Worm (Caenorhabditis elegans) whole organism, L1 larva: Measurements from ENCODE around the gene pmp-5.

Experiments used
- C04F5.9 ChIP-seq: sonication (generic microtip); optimal IDR thresholded peaks from 2 replicates; lab custom pipeline; 2016; ENCODE audit warnings: missing genetic modification characterization, missing compliant biosample characterization
- C34B4.2 ChIP-seq: sonication (generic microtip); optimal IDR thresholded peaks from 2 replicates; lab custom pipeline; 2017; ENCODE audit warnings: mild to moderate bottlenecking, missing genetic modification characterization, missing compliant biosample characterization
- alr-1 ChIP-seq: fragments of 200-800 bp; sonication (Bioruptor generic); optimal IDR thresholded peaks from 2 replicates; lab custom pipeline; 2018; ENCODE audit warnings: borderline replicate concordance, mild to moderate bottlenecking, missing genetic modification characterization, missing compliant biosample characterization
- blmp-1 ChIP-seq: fragments of 150-350 bp; optimal IDR thresholded peaks from 2 replicates; lab custom pipeline; 2014; ENCODE audit warnings: missing biosample characterization, missing genetic modification characterization
- ceh-8 ChIP-seq: fragments of 200-800 bp; sonication (Bioruptor generic); optimal IDR thresholded peaks from 2 replicates; lab custom pipeline; 2018; ENCODE audit warnings: mild to moderate bottlenecking, missing genetic modification characterization, moderate library complexity, missing compliant biosample characterization
- ceh-82 ChIP-seq, 3 experiments: fragments of 150-350 bp in 1 of 3; sonication (generic microtip) in 2 of 3; optimal IDR thresholded peaks; 2 replicates each; lab custom pipeline; 2014 to 2017; ENCODE audit warnings: missing biosample characterization in 3 of 3, missing genetic modification characterization in 3 of 3
- ceh-90 ChIP-seq: sonication (generic microtip); optimal IDR thresholded peaks from 2 replicates; lab custom pipeline; 2016; ENCODE audit warnings: missing genetic modification characterization, missing compliant biosample characterization
- ces-1 ChIP-seq: fragments of 150-350 bp; optimal IDR thresholded peaks from 2 replicates; lab custom pipeline; 2014; ENCODE audit warnings: missing biosample characterization, missing genetic modification reagents, missing genetic modification characterization
- fkh-4 ChIP-seq: sonication (generic microtip); optimal IDR thresholded peaks from 2 replicates; lab custom pipeline; 2016; ENCODE audit warnings: missing compliant biosample characterization, missing genetic modification characterization, borderline replicate concordance
- fkh-8 ChIP-seq: sonication (generic microtip); optimal IDR thresholded peaks from 2 replicates; lab custom pipeline; 2016; ENCODE audit warnings: mild to moderate bottlenecking, missing genetic modification characterization, missing compliant biosample characterization
- fos-1 ChIP-seq: fragments of 150-350 bp; optimal IDR thresholded peaks from 2 replicates; lab custom pipeline; 2014; ENCODE audit warnings: missing biosample characterization, missing genetic modification characterization
- grh-1 ChIP-seq: fragments of 200-800 bp; sonication (Bioruptor generic); IDR thresholded peaks from 2 replicates; pipeline ENCODE4 v1.3.6; 2022; ENCODE audit warnings: missing genetic modification reagents, missing genetic modification characterization, missing compliant biosample characterization
- hlh-4 ChIP-seq: sonication (generic microtip); optimal IDR thresholded peaks from 2 replicates; lab custom pipeline; 2016; ENCODE audit warnings: mild to moderate bottlenecking, missing genetic modification characterization, missing compliant biosample characterization
- hpl-2 ChIP-seq: fragments of 150-350 bp; optimal IDR thresholded peaks from 2 replicates; lab custom pipeline; 2014; ENCODE audit warnings: missing biosample characterization, missing genetic modification reagents, missing genetic modification characterization
- jun-1 ChIP-seq: fragments of 150-350 bp; optimal IDR thresholded peaks from 2 replicates; lab custom pipeline; 2014; ENCODE audit warnings: missing biosample characterization, missing genetic modification reagents, missing genetic modification characterization
- lin-13 ChIP-seq: fragments of 150-350 bp; optimal IDR thresholded peaks from 2 replicates; lab custom pipeline; 2014; ENCODE audit warnings: missing biosample characterization, missing genetic modification reagents, missing genetic modification characterization
- lin-39 ChIP-seq: fragments of 150-350 bp; optimal IDR thresholded peaks from 2 replicates; lab custom pipeline; 2014; ENCODE audit warnings: missing biosample characterization, missing genetic modification reagents, missing genetic modification characterization
- mab-9 ChIP-seq: fragments of 200-800 bp; sonication (Bioruptor generic); IDR thresholded peaks from 2 replicates; pipeline ENCODE4 v1.3.6; 2022; ENCODE audit warnings: missing genetic modification reagents, missing genetic modification characterization, missing compliant biosample characterization
- nhr-20 ChIP-seq: sonication (generic microtip); optimal IDR thresholded peaks from 2 replicates; lab custom pipeline; 2016; ENCODE audit warnings: mild to moderate bottlenecking, missing genetic modification characterization, missing compliant biosample characterization
- nhr-237 ChIP-seq: fragments of 150-350 bp; optimal IDR thresholded peaks from 2 replicates; lab custom pipeline; 2014; ENCODE audit warnings: missing biosample characterization, missing genetic modification characterization
- nhr-28 ChIP-seq: fragments of 150-350 bp; optimal IDR thresholded peaks from 2 replicates; lab custom pipeline; 2014; ENCODE audit warnings: missing biosample characterization, missing genetic modification characterization
- nhr-76 ChIP-seq: sonication (generic microtip); optimal IDR thresholded peaks from 2 replicates; lab custom pipeline; 2017; ENCODE audit warnings: missing biosample characterization, missing genetic modification characterization
- nhr-84 ChIP-seq: sonication (generic microtip); optimal IDR thresholded peaks from 2 replicates; lab custom pipeline; 2017; ENCODE audit warnings: missing biosample characterization, missing genetic modification characterization
- nhr-85 ChIP-seq: sonication (generic microtip); peaks from one replicate; lab custom pipeline; 2016; ENCODE audit warnings: missing genetic modification characterization, inconsistent platforms, missing compliant biosample characterization
- nhr-90 ChIP-seq: sonication (generic microtip); optimal IDR thresholded peaks from 2 replicates; lab custom pipeline; 2016; ENCODE audit warnings: mild to moderate bottlenecking, missing genetic modification characterization, missing compliant biosample characterization; ENCODE audit not compliant: poor library complexity
- sup-37 ChIP-seq: fragments of 200-800 bp; sonication (Bioruptor generic); optimal IDR thresholded peaks from 2 replicates; lab custom pipeline; 2018; ENCODE audit warnings: mild to moderate bottlenecking, missing genetic modification characterization, missing compliant biosample characterization
- tlp-1 ChIP-seq: fragments of 150-350 bp; optimal IDR thresholded peaks from 2 replicates; lab custom pipeline; 2014; ENCODE audit warnings: missing biosample characterization, missing genetic modification characterization
- unc-130 ChIP-seq: fragments of 150-350 bp; optimal IDR thresholded peaks from 2 replicates; lab custom pipeline; 2017; ENCODE audit warnings: missing biosample characterization, missing genetic modification characterization, inconsistent platforms
- unc-62 ChIP-seq: fragments of 150-350 bp; optimal IDR thresholded peaks from 2 replicates; lab custom pipeline; 2014; ENCODE audit warnings: missing biosample characterization, missing genetic modification reagents, missing genetic modification characterization
- unc-86 ChIP-seq: sonication (generic microtip); optimal IDR thresholded peaks from 2 replicates; lab custom pipeline; 2016; ENCODE audit warnings: missing genetic modification characterization, missing compliant biosample characterization
- unc-98 ChIP-seq: fragments of 200-800 bp; sonication (Bioruptor generic); IDR thresholded peaks from 2 replicates; pipeline ENCODE4 v1.3.6; 2022; ENCODE audit warnings: missing genetic modification characterization, missing compliant biosample characterization
- vab-15 ChIP-seq: sonication (generic microtip); optimal IDR thresholded peaks from 2 replicates; lab custom pipeline; 2017; ENCODE audit warnings: missing genotype, mild to moderate bottlenecking, missing genetic modification characterization, missing compliant biosample characterization
- zip-4 ChIP-seq: fragments of 200-800 bp; sonication (Bioruptor generic); optimal IDR thresholded peaks from 2 replicates; lab custom pipeline; 2018; ENCODE audit warnings: mild to moderate bottlenecking, missing genetic modification characterization, moderate library complexity, missing compliant biosample characterization
- ztf-11 ChIP-seq, 2 experiments: sonication (generic microtip); optimal IDR thresholded peaks; 2 replicates each; lab custom pipeline; 2016 to 2017; ENCODE audit warnings: missing genetic modification characterization in 2 of 2, missing biosample characterization in 1 of 2, missing compliant biosample characterization in 1 of 2

pmp-5 gene

ce11 chrV:6702692-6703091 is 37.1 kb upstream of the pmp-5 start, which contains the start of gene era-1:
Gene era-1 (plus strand): TSS chrV:6703057.
- no peak for TF ChIP-seq C04F5.9 (tag; lab: Kevin White, UChicago)
- no peak for TF ChIP-seq fkh-8 (tag; lab: Kevin White, UChicago)
- no peak for TF ChIP-seq C34B4.2 (tag; lab: Kevin White, UChicago)
- no peak for TF ChIP-seq grh-1 (GFP tag; lab: Robert Waterston, UW)
- no peak for TF ChIP-seq sup-37 (GFP tag; lab: Kevin White, UChicago)
- no peak for TF ChIP-seq lin-39 (tag; lab: Kevin White, UChicago)
- no peak for TF ChIP-seq nhr-28 (tag; lab: Kevin White, UChicago)
- TF ChIP-seq ceh-90: no peak
- TF ChIP-seq nhr-237 (tag; lab: Kevin White, UChicago): no peak
- no peak for TF ChIP-seq nhr-20 (tag; lab: Kevin White, UChicago)
- TF ChIP-seq mab-9 (GFP tag; lab: Robert Waterston, UW): no peak
- TF ChIP-seq unc-62: no peak
- no peak for TF ChIP-seq fos-1 (tag; lab: Kevin White, UChicago)
- TF ChIP-seq nhr-90 (tag; lab: Kevin White, UChicago): no peak
- no peak for TF ChIP-seq hlh-4 (tag; lab: Kevin White, UChicago)
- TF ChIP-seq, all 84 proteins: peak for 0

ce11 chrV:6699833-6700232 is 34.2 kb upstream of the pmp-5 start:
- TF ChIP-seq blmp-1 (tag; lab: Kevin White, UChicago) (peak; percentile 91), tlp-1 (tag; lab: Kevin White, UChicago) (no peak), jun-1 (tag; lab: Kevin White, UChicago) (no peak), ceh-8 (GFP tag; lab: Kevin White, UChicago) (no peak)
- TF ChIP-seq, all 84 proteins: peak for 1

ce11 chrV:6699021-6699420 is 33.4 kb upstream of the pmp-5 start:
- peak; percentile 25 for TF ChIP-seq nhr-85 (tag; lab: Kevin White, UChicago)
- no peak for TF ChIP-seq fkh-4 (tag; lab: Kevin White, UChicago)
- TF ChIP-seq ztf-11 (tag; optimal IDR thresholded peaks at IDR 0.05; lab: Kevin White, UChicago): no peak
- no peak for TF ChIP-seq vab-15 (tag; lab: Kevin White, UChicago)
- no peak for TF ChIP-seq ces-1 (GFP tag; lab: Kevin White, UChicago)
- TF ChIP-seq unc-98: no peak
- TF ChIP-seq nhr-20 (tag; lab: Kevin White, UChicago): peak; percentile 18
- no peak for TF ChIP-seq alr-1 (tag; lab: Kevin White, UChicago)
- no peak for TF ChIP-seq unc-86 (tag; lab: Kevin White, UChicago)
- no peak for TF ChIP-seq nhr-84 (tag; lab: Kevin White, UChicago)
- TF ChIP-seq nhr-76 (tag; lab: Kevin White, UChicago): no peak
- TF ChIP-seq fos-1 (tag; lab: Kevin White, UChicago): no peak
- TF ChIP-seq unc-62: no peak
- no peak for TF ChIP-seq lin-13 (GFP tag; lab: Kevin White, UChicago)

- TF ChIP-seq unc-130 (tag; lab: Kevin White, UChicago) (no peak), hpl-2 (no peak), zip-4 (no peak), nhr-76 (tag; lab: Kevin White, UChicago) (no peak), vab-15 (tag; lab: Kevin White, UChicago) (no peak), ceh-82 (tag; optimal IDR thresholded peaks at IDR 0.05; lab: Kevin White, UChicago) (no peak), blmp-1 (tag; lab: Kevin White, UChicago) (peak; percentile 18)
These were observed 31.9 kb upstream of the pmp-5 start, which contains the start of gene W02F12.2 for ce11 chrV:6697552-6697951. Gene W02F12.2 (minus strand): TSS chrV:6697652.

ce11 chrV:6694668-6695067 is 29.1 kb upstream of the pmp-5 start, which contains the start of gene W02F12.8:
Gene W02F12.8 (minus strand): TSS chrV:6694768.
- TF ChIP-seq hpl-2 (no peak), blmp-1 (tag; lab: Kevin White, UChicago) (peak; percentile 8)
